Worm (Caenorhabditis elegans) whole organism, late embryonic: Measurements from ENCODE around the gene nrf-6.

ENCODE experiments used
- C38D4.7 ChIP-seq: fragments of 200-800 bp; sonication (Bioruptor generic); optimal IDR thresholded peaks from 2 replicates; lab custom pipeline; 2018; ENCODE audit warnings: mild to moderate bottlenecking, missing genetic modification characterization, moderate library complexity, missing compliant biosample characterization
- K02D7.2 ChIP-seq: sonication (generic microtip); optimal IDR thresholded peaks from 2 replicates; lab custom pipeline; 2017; ENCODE audit warnings: mild to moderate bottlenecking, missing genetic modification characterization, missing compliant biosample characterization
- Y22D7AL.16 ChIP-seq: sonication (generic microtip); optimal IDR thresholded peaks from 2 replicates; lab custom pipeline; 2016; ENCODE audit warnings: missing genetic modification characterization, missing compliant biosample characterization
- ama-1 ChIP-seq: fragments of 150-350 bp; optimal IDR thresholded peaks from 2 replicates; lab custom pipeline; 2014
- ceh-14 ChIP-seq: sonication (generic microtip); optimal IDR thresholded peaks from 2 replicates; lab custom pipeline; 2016; ENCODE audit warnings: missing genotype, missing genetic modification characterization, missing compliant biosample characterization
- ceh-18 ChIP-seq: sonication (generic microtip); optimal IDR thresholded peaks from 2 replicates; lab custom pipeline; 2016; ENCODE audit warnings: missing genetic modification characterization, missing compliant biosample characterization
- ceh-19 ChIP-seq: fragments of 200-800 bp; sonication (Bioruptor generic); optimal IDR thresholded peaks from 2 replicates; lab custom pipeline; 2018; ENCODE audit warnings: mild to moderate bottlenecking, missing genetic modification characterization, missing compliant biosample characterization
- ceh-2 ChIP-seq: sonication (generic microtip); optimal IDR thresholded peaks from 2 replicates; lab custom pipeline; 2016; ENCODE audit warnings: missing genotype, missing genetic modification characterization, missing compliant biosample characterization
- ceh-24 ChIP-seq: sonication (generic microtip); optimal IDR thresholded peaks from 2 replicates; lab custom pipeline; 2016; ENCODE audit warnings: mild to moderate bottlenecking, missing genetic modification characterization, missing compliant biosample characterization
- ceh-30 ChIP-seq: fragments of 150-350 bp; optimal IDR thresholded peaks from 2 replicates; lab custom pipeline; 2014; ENCODE audit warnings: missing biosample characterization, missing genetic modification characterization
- ceh-31 ChIP-seq: sonication (generic microtip); optimal IDR thresholded peaks from 2 replicates; lab custom pipeline; 2016; ENCODE audit warnings: missing genetic modification characterization, missing compliant biosample characterization
- ceh-34 ChIP-seq: sonication (generic microtip); optimal IDR thresholded peaks from 2 replicates; lab custom pipeline; 2016; ENCODE audit warnings: mild to moderate bottlenecking, missing genetic modification characterization, missing compliant biosample characterization
- ceh-6 ChIP-seq: fragments of 200-800 bp; sonication (Bioruptor generic); optimal IDR thresholded peaks from 2 replicates; lab custom pipeline; 2018; ENCODE audit warnings: mild to moderate bottlenecking, missing genetic modification characterization, missing compliant biosample characterization
- elt-2 ChIP-seq: sonication (generic microtip); optimal IDR thresholded peaks from 2 replicates; lab custom pipeline; 2016; ENCODE audit warnings: missing genetic modification reagents, missing genetic modification characterization, missing compliant biosample characterization
- elt-4 ChIP-seq: sonication (generic microtip); optimal IDR thresholded peaks from 2 replicates; lab custom pipeline; 2016; ENCODE audit warnings: missing genetic modification characterization, missing compliant biosample characterization
- fax-1 ChIP-seq: sonication (generic microtip); optimal IDR thresholded peaks from 2 replicates; lab custom pipeline; 2016; ENCODE audit warnings: missing genotype, missing genetic modification characterization, missing compliant biosample characterization
- fkh-6 ChIP-seq: sonication (generic microtip); optimal IDR thresholded peaks from 2 replicates; lab custom pipeline; 2016; ENCODE audit warnings: missing genetic modification characterization, missing compliant biosample characterization
- hlh-13 ChIP-seq: fragments of 200-800 bp; sonication (Bioruptor generic); optimal IDR thresholded peaks from 2 replicates; lab custom pipeline; 2018; ENCODE audit warnings: mild to moderate bottlenecking, missing genetic modification characterization, missing compliant biosample characterization
- hlh-15 ChIP-seq: sonication (generic microtip); optimal IDR thresholded peaks from 2 replicates; lab custom pipeline; 2016; ENCODE audit warnings: missing genetic modification characterization, missing compliant biosample characterization
- hlh-30 ChIP-seq: sonication (generic microtip); optimal IDR thresholded peaks from 2 replicates; lab custom pipeline; 2017; ENCODE audit warnings: antibody characterized with exemption, missing genetic modification characterization, missing compliant biosample characterization; ENCODE audit not compliant: insufficient read depth
- hlh-6 ChIP-seq: sonication (generic microtip); optimal IDR thresholded peaks from 2 replicates; lab custom pipeline; 2016; ENCODE audit warnings: missing genotype, missing genetic modification characterization, missing compliant biosample characterization
- lim-6 ChIP-seq: sonication (generic microtip); optimal IDR thresholded peaks from 2 replicates; lab custom pipeline; 2016; ENCODE audit warnings: missing genetic modification characterization, missing compliant biosample characterization
- lin-11 ChIP-seq: fragments of 200-800 bp; sonication (Bioruptor generic); optimal IDR thresholded peaks from 2 replicates; lab custom pipeline; 2018; ENCODE audit warnings: mild to moderate bottlenecking, missing genetic modification characterization, missing compliant biosample characterization
- madf-2 ChIP-seq: sonication (generic microtip); optimal IDR thresholded peaks from 2 replicates; lab custom pipeline; 2017; ENCODE audit warnings: missing genetic modification characterization, missing compliant biosample characterization
- mec-3 ChIP-seq: sonication (generic microtip); optimal IDR thresholded peaks from 2 replicates; lab custom pipeline; 2016; ENCODE audit warnings: borderline replicate concordance, missing genetic modification characterization, missing compliant biosample characterization
- nfya-1 ChIP-seq: sonication (generic microtip); optimal IDR thresholded peaks from 2 replicates; lab custom pipeline; 2017; ENCODE audit warnings: missing genetic modification characterization, mild to moderate bottlenecking, missing compliant biosample characterization, antibody characterized with exemption, moderate library complexity
- nhr-11 ChIP-seq: fragments of 150-350 bp; optimal IDR thresholded peaks from 2 replicates; lab custom pipeline; 2014; ENCODE audit warnings: missing biosample characterization, missing genetic modification characterization
- npax-4 ChIP-seq: sonication (generic microtip); optimal IDR thresholded peaks from 2 replicates; lab custom pipeline; 2016; ENCODE audit warnings: missing genetic modification characterization, missing compliant biosample characterization
- odd-2 ChIP-seq: sonication (generic microtip); optimal IDR thresholded peaks from 2 replicates; lab custom pipeline; 2017; ENCODE audit warnings: antibody characterized with exemption, mild to moderate bottlenecking, missing genetic modification characterization, missing compliant biosample characterization
- pat-9 ChIP-seq: fragments of 200-800 bp; sonication (Bioruptor generic); optimal IDR thresholded peaks from 2 replicates; lab custom pipeline; 2018; ENCODE audit warnings: mild to moderate bottlenecking, missing genetic modification characterization, moderate library complexity, missing compliant biosample characterization
- pha-2 ChIP-seq: sonication (generic microtip); optimal IDR thresholded peaks from 2 replicates; lab custom pipeline; 2017; ENCODE audit warnings: mild to moderate bottlenecking, missing genetic modification characterization, missing compliant biosample characterization
- pha-4 ChIP-seq: fragments of 150-350 bp; optimal IDR thresholded peaks from 2 replicates; lab custom pipeline; 2018; ENCODE audit warnings: missing biosample characterization, missing genetic modification reagents, missing genetic modification characterization
- pqm-1 ChIP-seq: sonication (generic microtip); optimal IDR thresholded peaks from 2 replicates; lab custom pipeline; 2016; ENCODE audit warnings: missing genetic modification characterization, missing compliant biosample characterization
- pros-1 ChIP-seq: fragments of 150-350 bp; optimal IDR thresholded peaks from 2 replicates; lab custom pipeline; 2014; ENCODE audit warnings: missing biosample characterization, missing genetic modification reagents, missing genetic modification characterization
- rnt-1 ChIP-seq: sonication (generic microtip); optimal IDR thresholded peaks from 2 replicates; lab custom pipeline; 2016; ENCODE audit warnings: missing genetic modification characterization, missing compliant biosample characterization
- syd-9 ChIP-seq: sonication (generic microtip); optimal IDR thresholded peaks from 2 replicates; lab custom pipeline; 2016; ENCODE audit warnings: mild to moderate bottlenecking, missing genetic modification characterization, moderate library complexity, missing compliant biosample characterization
- tbx-2 ChIP-seq: sonication (generic microtip); optimal IDR thresholded peaks from 2 replicates; lab custom pipeline; 2016; ENCODE audit warnings: missing genetic modification characterization, missing compliant biosample characterization
- tbx-7 ChIP-seq: sonication (generic microtip); optimal IDR thresholded peaks from 2 replicates; lab custom pipeline; 2016; ENCODE audit warnings: missing genotype, missing genetic modification characterization, missing compliant biosample characterization
- unc-3 ChIP-seq, 2 experiments: fragments of 200-800 bp in 1 of 2; sonication (Bioruptor generic) in 1 of 2; sonication (generic microtip) in 1 of 2; conservative IDR thresholded peaks in 1 of 2; optimal IDR thresholded peaks in 1 of 2; 2 replicates each; pipeline versions ENCODE4 v1.3.6 to Lab custom; 2016 to 2022; ENCODE audit warnings: missing compliant biosample characterization in 2 of 2, missing genetic modification characterization in 2 of 2, missing genetic modification reagents in 1 of 2
- unc-55 ChIP-seq: sonication (generic microtip); optimal IDR thresholded peaks from 2 replicates; lab custom pipeline; 2017; ENCODE audit warnings: missing biosample characterization, missing genetic modification reagents, missing genetic modification characterization

The nrf-6 gene

ce11 chrII:8057911-8058310 lies 25.4 kb upstream of the nrf-6 start:
- no peak for TF ChIP-seq ceh-31 (tag; lab: Kevin White, UChicago)
- no peak for TF ChIP-seq unc-3 (GFP tag; conservative IDR thresholded peaks at IDR 0.05; lab: Robert Waterston, UW)
- TF ChIP-seq unc-3 (tag; optimal IDR thresholded peaks at IDR 0.05; lab: Kevin White, UChicago): no peak
- TF ChIP-seq ceh-6: no peak
- no peak for TF ChIP-seq ceh-18 (tag; lab: Kevin White, UChicago)
- TF ChIP-seq C38D4.7 (GFP tag; lab: Kevin White, UChicago): no peak
- TF ChIP-seq fkh-6 (tag; lab: Kevin White, UChicago): no peak
- no peak for TF ChIP-seq lim-6
- TF ChIP-seq ama-1 (lab: Kevin White, UChicago): no peak
- no peak for TF ChIP-seq ceh-2 (tag; lab: Kevin White, UChicago)
- TF ChIP-seq tbx-7: no peak
- TF ChIP-seq syd-9 (tag; lab: Kevin White, UChicago): no peak
- TF ChIP-seq Y22D7AL.16 (tag; lab: Kevin White, UChicago): no peak
- no peak for TF ChIP-seq ceh-19 (GFP tag; lab: Kevin White, UChicago)
- no peak for TF ChIP-seq madf-2 (tag; lab: Kevin White, UChicago)

- TF ChIP-seq rnt-1 (tag; lab: Kevin White, UChicago): no peak
- no peak for TF ChIP-seq fkh-6 (tag; lab: Kevin White, UChicago)
- no peak for TF ChIP-seq ceh-14 (tag; lab: Kevin White, UChicago)
- TF ChIP-seq pha-2: no peak
- no peak for TF ChIP-seq hlh-6
- no peak for TF ChIP-seq tbx-7
- no peak for TF ChIP-seq ceh-34 (tag; lab: Kevin White, UChicago)
- TF ChIP-seq, all 69 proteins: peak for 0
Observed at ce11 chrII:8052850-8053249, 20.3 kb upstream of the nrf-6 start, which contains the start of gene T05H10.4. TSS of gene T05H10.4 (plus strand) at chrII:8053150.

DNA sequence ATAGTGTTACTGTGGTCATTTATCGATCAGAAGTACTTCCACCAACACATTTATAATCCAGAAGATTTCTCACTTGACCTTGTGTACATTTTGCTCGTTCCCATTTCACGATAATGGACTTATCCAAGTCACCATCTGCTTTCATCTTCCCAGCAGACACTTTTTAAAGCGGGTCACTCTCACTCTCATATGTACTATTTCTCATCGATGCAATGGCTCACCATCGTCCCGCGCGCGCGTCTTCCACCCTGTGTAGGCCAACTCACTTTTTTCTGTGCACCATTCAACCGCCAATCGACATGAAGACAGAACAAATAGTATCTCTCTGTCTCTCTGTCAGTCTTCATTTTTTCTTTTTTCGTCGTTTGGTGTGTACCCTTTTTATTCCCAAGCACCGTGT lies 19.7 kb upstream of the nrf-6 start:
- TF ChIP-seq hlh-30 (no peak), elt-4 (tag; lab: Kevin White, UChicago) (no peak), fkh-6 (tag; lab: Kevin White, UChicago) (no peak), lin-11 (tag; lab: Kevin White, UChicago) (no peak), pqm-1 (no peak), ceh-31 (tag; lab: Kevin White, UChicago) (no peak), hlh-13 (no peak), odd-2 (tag; lab: Kevin White, UChicago) (no peak)

- TF ChIP-seq unc-55 (GFP tag; lab: Kevin White, UChicago) (no peak), hlh-15 (tag; lab: Kevin White, UChicago) (no peak), pat-9 (tag; lab: Kevin White, UChicago) (no peak), tbx-2 (tag; lab: Kevin White, UChicago) (no peak), nhr-11 (tag; lab: Kevin White, UChicago) (no peak), nfya-1 (tag; lab: Kevin White, UChicago) (no peak), pha-4 (no peak)
Observed at ce11 chrII:8051330-8051729, 18.8 kb upstream of the nrf-6 start.

ce11 chrII:8050477-8050876 lies 18.0 kb upstream of the nrf-6 start, which contains the start of gene mtre-1:
TSS of gene mtre-1 (minus strand) at chrII:8050577.
- TF ChIP-seq tbx-7 (no peak), ceh-24 (tag; lab: Kevin White, UChicago) (no peak), ceh-30 (tag; lab: Kevin White, UChicago) (no peak), ceh-2 (tag; lab: Kevin White, UChicago) (no peak), mec-3 (tag; lab: Kevin White, UChicago) (no peak), C38D4.7 (GFP tag; lab: Kevin White, UChicago) (no peak), lim-6 (no peak), ceh-19 (GFP tag; lab: Kevin White, UChicago) (no peak), K02D7.2 (tag; lab: Kevin White, UChicago) (no peak), hlh-30 (no peak), pros-1 (no peak), npax-4 (tag; lab: Kevin White, UChicago) (no peak), pha-4 (no peak), rnt-1 (tag; lab: Kevin White, UChicago) (no peak), unc-55 (GFP tag; lab: Kevin White, UChicago) (no peak), fax-1 (no peak), madf-2 (tag; lab: Kevin White, UChicago) (no peak), elt-2 (tag; lab: Kevin White, UChicago) (no peak), syd-9 (tag; lab: Kevin White, UChicago) (no peak), hlh-13 (no peak)
